Worm (Caenorhabditis elegans): ENCODE results near the gene unc-32.

DNA sequence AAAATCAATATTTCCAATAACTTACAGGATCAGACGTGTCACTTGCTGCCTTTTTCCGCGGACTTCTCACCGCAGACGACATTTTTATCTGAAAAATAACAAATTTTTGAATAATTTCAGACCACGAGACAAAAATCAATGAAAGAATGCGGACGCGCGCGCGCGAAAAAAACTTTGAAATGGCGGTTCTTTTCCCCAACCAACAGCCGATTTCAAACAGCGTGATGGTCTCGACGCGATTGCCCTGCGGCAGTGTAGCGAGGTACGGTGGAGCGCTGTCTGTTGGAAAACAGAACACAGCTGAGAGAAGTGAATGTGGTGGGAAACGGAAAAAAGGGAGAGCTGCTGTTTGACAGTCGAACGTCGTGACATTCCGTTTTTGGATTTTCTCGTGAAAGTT is 1.4 kb upstream of the unc-32 start, which contains the start of gene lin-9:
- TF ChIP-seq klf-2 (GFP tag; conservative IDR thresholded peaks at IDR 0.05) (no peak), cog-1 (tag; optimal IDR thresholded peaks at IDR 0.05) (peak; percentile 29), flt-1 (GFP tag; IDR thresholded peaks at IDR 0.05) (peak; percentile 32; the same call in 1 of the 2 replicates)
